Fruit fly (Drosophila melanogaster): ENCODE measurements around the gene CG7886.

Gene CG7886

dm6 chr3R:14576692-14577646 is 65.4 kb downstream of the CG7886 start, which contains the start of gene stumps (continued):
- TF ChIP-seq nom (GFP tag; optimal IDR thresholded peaks at IDR 0.05) = no peak
- TF ChIP-seq Med (GFP tag) = peak; percentile 73
- TF ChIP-seq CG17568 (GFP tag; optimal IDR thresholded peaks at IDR 0.05) = no peak
- no peak for TF ChIP-seq NK7.1 (GFP tag; optimal IDR thresholded peaks at IDR 0.05)
- no peak for TF ChIP-seq CG31388 (GFP tag; optimal IDR thresholded peaks at IDR 0.05)
- no peak for TF ChIP-seq CG11696 (GFP tag; IDR thresholded peaks at IDR 0.05)
- no peak for TF ChIP-seq D19B (GFP tag; optimal IDR thresholded peaks at IDR 0.05)
- TF ChIP-seq CG6175 (GFP tag; IDR thresholded peaks at IDR 0.05) = no peak
- TF ChIP-seq Aef1 (GFP tag; IDR thresholded peaks at IDR 0.05) = no peak
- no peak for TF ChIP-seq CG11695 (GFP tag; IDR thresholded peaks at IDR 0.05)
- TF ChIP-seq CG7987 (GFP tag; optimal IDR thresholded peaks at IDR 0.05) = no peak
- TF ChIP-seq pan (optimal IDR thresholded peaks at IDR 0.05) = no peak
- TF ChIP-seq pan (GFP tag; optimal IDR thresholded peaks at IDR 0.05 in 1 of 2, IDR thresholded peaks at IDR 0.05 in 1 of 2) = no peak
- TF ChIP-seq CG15011 (GFP tag; optimal IDR thresholded peaks at IDR 0.05) = no peak
- no peak for TF ChIP-seq p53 (GFP tag; optimal IDR thresholded peaks at IDR 0.05)
- TF ChIP-seq HmgD (GFP tag; optimal IDR thresholded peaks at IDR 0.05) = no peak
- TF ChIP-seq CG1603 (tag; optimal IDR thresholded peaks at IDR 0.05) = no peak
- TF ChIP-seq Mad (GFP tag; optimal IDR thresholded peaks at IDR 0.05) = no peak
- TF ChIP-seq CG16813 (GFP tag; IDR thresholded peaks at IDR 0.05; ENCODE audit: partially characterized antibody) = no peak
- TF ChIP-seq cas (GFP tag; IDR thresholded peaks at IDR 0.05) = no peak
- TF ChIP-seq CG10565 (GFP tag; optimal IDR thresholded peaks at IDR 0.05) = no peak
- no peak for TF ChIP-seq CG14965 (GFP tag; optimal IDR thresholded peaks at IDR 0.05; ENCODE audit: borderline replicate concordance)
- TF ChIP-seq sim (GFP tag; IDR thresholded peaks at IDR 0.05) = no peak
- no peak for TF ChIP-seq HLHmδ (GFP tag; optimal IDR thresholded peaks at IDR 0.05)
- no peak for TF ChIP-seq D19A (tag; optimal IDR thresholded peaks at IDR 0.05)
- peak; percentile 16 for TF ChIP-seq CG1792 (GFP tag; optimal IDR thresholded peaks at IDR 0.05)
- TF ChIP-seq CG2116 (GFP tag; optimal IDR thresholded peaks at IDR 0.05) = no peak
- TF ChIP-seq zfh2 (GFP tag; optimal IDR thresholded peaks at IDR 0.05) = no peak
- no peak for TF ChIP-seq CG3065 (GFP tag; optimal IDR thresholded peaks at IDR 0.05)

Measured in whole organism, embryonic.